Worm (Caenorhabditis elegans): ENCODE measurements around the gene Y105C5B.17.

- TF ChIP-seq lin-13 (tag; optimal IDR thresholded peaks at IDR 0.05), result no peak
- no peak for TF ChIP-seq unc-39 (tag; optimal IDR thresholded peaks at IDR 0.05)
- TF ChIP-seq drap-1 (GFP tag; optimal IDR thresholded peaks at IDR 0.05), result no peak
- no peak for TF ChIP-seq mep-1 (tag; optimal IDR thresholded peaks at IDR 0.05)
- no peak for TF ChIP-seq unc-62 (GFP tag; optimal IDR thresholded peaks at IDR 0.05)
These were observed 36.8 kb downstream of the Y105C5B.17 start for ce11 chrIV:15999692-16000091.
